Worm (Caenorhabditis elegans): Measurements from ENCODE around the gene W06A7.4.

W06A7.4 gene

DNA sequence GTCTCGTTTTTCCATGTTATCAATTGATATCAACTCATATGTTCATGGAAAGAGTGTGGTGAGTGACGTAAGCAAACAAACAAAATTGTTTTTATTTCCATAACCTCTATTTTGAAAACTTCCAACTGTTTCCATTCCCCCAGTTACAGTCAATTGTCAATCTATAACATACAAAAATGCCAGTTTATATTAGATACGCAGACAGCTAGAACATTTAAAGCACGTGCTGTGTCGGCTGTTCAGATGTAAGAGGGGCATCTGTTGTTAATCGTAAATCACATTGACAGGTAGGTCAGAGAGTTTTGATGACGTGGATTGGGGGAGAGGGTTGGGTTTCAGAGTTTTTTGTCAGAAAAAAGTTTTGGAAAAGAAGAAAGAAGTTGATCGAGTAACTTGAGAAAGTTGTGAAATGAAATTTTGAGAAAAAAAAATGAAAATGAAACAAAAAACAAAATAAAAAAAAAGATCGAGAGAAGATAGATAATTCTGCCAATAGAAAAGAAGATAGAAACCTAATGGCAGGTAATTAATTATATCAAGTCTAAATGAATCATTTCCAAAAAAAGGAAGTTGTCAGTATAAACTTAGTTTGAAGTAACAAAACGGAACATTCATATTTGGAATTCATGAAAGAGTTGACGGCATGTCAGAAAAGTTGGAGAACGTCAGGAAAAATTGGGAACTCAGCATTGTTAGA lies 24.4 kb downstream of the W06A7.4 start (continued):
- no peak for TF ChIP-seq lin-26 (GFP tag; IDR thresholded peaks at IDR 0.05)
- TF ChIP-seq egl-44 (GFP tag; IDR thresholded peaks at IDR 0.05): no peak
- no peak for TF ChIP-seq ceh-40 (GFP tag; IDR thresholded peaks at IDR 0.05)
- no peak for TF ChIP-seq nhr-120 (GFP tag; IDR thresholded peaks at IDR 0.05)
- TF ChIP-seq egl-18 (GFP tag; IDR thresholded peaks at IDR 0.05): no peak
- no peak for TF ChIP-seq B0261.1 (tag; optimal IDR thresholded peaks at IDR 0.05)
- TF ChIP-seq T07F8.4 (tag; optimal IDR thresholded peaks at IDR 0.05): no peak
- peak; percentile 71 for TF ChIP-seq ama-1 (optimal IDR thresholded peaks at IDR 0.05)
- TF ChIP-seq ama-1 (GFP tag; optimal IDR thresholded peaks at IDR 0.05): no peak
- TF ChIP-seq ztf-3 (GFP tag; optimal IDR thresholded peaks at IDR 0.05): no peak
- TF ChIP-seq madf-8 (GFP tag; conservative IDR thresholded peaks at IDR 0.05): no peak
- TF ChIP-seq lsl-1 (GFP tag; optimal IDR thresholded peaks at IDR 0.05): no peak
- TF ChIP-seq F57C9.4 (tag; optimal IDR thresholded peaks at IDR 0.05): no peak
- TF ChIP-seq attf-3 (GFP tag; conservative IDR thresholded peaks at IDR 0.05): no peak
- peak; percentile 46 for TF ChIP-seq tbp1 (GFP tag; optimal IDR thresholded peaks at IDR 0.05)
- TF ChIP-seq rec-8 (tag; optimal IDR thresholded peaks at IDR 0.05): no peak
- no peak for TF ChIP-seq tbx-9 (tag; optimal IDR thresholded peaks at IDR 0.05; ENCODE audit: borderline replicate concordance)
- TF ChIP-seq F33H1.4 (GFP tag; IDR thresholded peaks at IDR 0.05): no peak
- TF ChIP-seq akir-1 (GFP tag; optimal IDR thresholded peaks at IDR 0.05): peak; percentile 58
- TF ChIP-seq Y95B8A.8 (GFP tag; IDR thresholded peaks at IDR 0.05): no peak
- 0 out of 2 replicates have a peak, but pooled peaks have one; percentile 32 for TF ChIP-seq ekl-4 (GFP tag; IDR thresholded peaks at IDR 0.05)
- TF ChIP-seq chd-7 (tag; optimal IDR thresholded peaks at IDR 0.05): peak; percentile 88
- no peak for TF ChIP-seq mxl-1 (tag; optimal IDR thresholded peaks at IDR 0.05)
- peak; percentile 55 for TF ChIP-seq let-526 (GFP tag; IDR thresholded peaks at IDR 0.05)
- no peak for TF ChIP-seq snpc-1.3 (tag; optimal IDR thresholded peaks at IDR 0.05; ENCODE audit: insufficient read depth)
- TF ChIP-seq efl-1 (GFP tag; optimal IDR thresholded peaks at IDR 0.05): no peak
- no peak for TF ChIP-seq ceh-58 (GFP tag; IDR thresholded peaks at IDR 0.05)
- peak; percentile 61 for TF ChIP-seq ztf-22 (GFP tag; optimal IDR thresholded peaks at IDR 0.05)
- peak; percentile 40 for TF ChIP-seq zim-3 (tag; optimal IDR thresholded peaks at IDR 0.05)
- no peak for TF ChIP-seq sea-2 (GFP tag; IDR thresholded peaks at IDR 0.05)
- TF ChIP-seq nhr-27 (tag; optimal IDR thresholded peaks at IDR 0.05): no peak
- TF ChIP-seq hmg-20 (GFP tag; IDR thresholded peaks at IDR 0.05): no peak

DNA sequence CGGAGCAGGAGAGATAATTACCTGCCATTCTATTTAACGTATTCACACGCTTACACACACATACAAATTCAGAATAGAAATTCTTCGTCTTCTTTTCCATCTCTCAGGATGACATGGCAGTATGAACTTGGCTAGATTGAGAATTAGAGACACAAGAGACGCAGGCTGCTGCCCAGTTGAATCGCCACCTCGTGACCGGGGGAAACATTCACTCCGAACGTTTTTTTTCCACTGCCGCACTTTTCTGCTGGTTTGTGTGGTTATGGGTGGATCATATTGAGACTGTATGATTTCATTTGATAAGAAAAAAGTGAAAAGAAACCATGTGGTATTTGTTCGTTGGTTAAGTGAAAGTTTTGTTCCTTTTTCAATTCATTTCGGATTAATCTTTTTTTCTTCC lies 25.4 kb downstream of the W06A7.4 start:
- peak; percentile 48 for TF ChIP-seq repo-1 (tag; optimal IDR thresholded peaks at IDR 0.05)
- TF ChIP-seq nhr-80 (tag; optimal IDR thresholded peaks at IDR 0.05): peak; percentile 75
- TF ChIP-seq zfh-2 (GFP tag; conservative IDR thresholded peaks at IDR 0.05): peak; percentile 57; the same call in 1 of the 2 replicates
- TF ChIP-seq aptf-2 (GFP tag; conservative IDR thresholded peaks at IDR 0.05): no peak
- TF ChIP-seq T07F8.4 (tag; optimal IDR thresholded peaks at IDR 0.05): no peak
- no peak for TF ChIP-seq mel-28 (tag; optimal IDR thresholded peaks at IDR 0.05; ENCODE audit: borderline replicate concordance)
- TF ChIP-seq hrde-1 (tag; optimal IDR thresholded peaks at IDR 0.05; ENCODE audit: borderline replicate concordance): no peak
- no peak for TF ChIP-seq attf-3 (GFP tag; conservative IDR thresholded peaks at IDR 0.05)
- TF ChIP-seq snpc-1.3 (tag; optimal IDR thresholded peaks at IDR 0.05; ENCODE audit: insufficient read depth): no peak
- 0 out of 2 replicates have a peak, but pooled peaks have one; percentile 22 for TF ChIP-seq lir-1 (GFP tag; conservative IDR thresholded peaks at IDR 0.05)
- peak; percentile 69 for TF ChIP-seq atf-7 (tag; optimal IDR thresholded peaks at IDR 0.05)
- TF ChIP-seq nfyb-1 (GFP tag; IDR thresholded peaks at IDR 0.05): peak; percentile 72; the same call in 1 of the 2 replicates
- no peak for TF ChIP-seq ztf-25 (GFP tag; IDR thresholded peaks at IDR 0.05)
- no peak for TF ChIP-seq aptf-3 (GFP tag; IDR thresholded peaks at IDR 0.05)
- no peak for TF ChIP-seq unc-130 (GFP tag; optimal IDR thresholded peaks at IDR 0.05)
- peak; percentile 50; the same call in 1 of the 2 replicates for TF ChIP-seq B0336.3 (GFP tag; IDR thresholded peaks at IDR 0.05)
- TF ChIP-seq hmg-1.2 (GFP tag; IDR thresholded peaks at IDR 0.05): peak; percentile 55; the same call in 1 of the 2 replicates
- TF ChIP-seq lin-35 (GFP tag; optimal IDR thresholded peaks at IDR 0.05): peak in 1 of 3 experiments; percentile 54
- peak; percentile 70 for TF ChIP-seq ztf-22 (GFP tag; optimal IDR thresholded peaks at IDR 0.05)
- TF ChIP-seq snpc-3.4 (tag; optimal IDR thresholded peaks at IDR 0.05): peak; percentile 4
